Fruit fly (Drosophila melanogaster) whole organism, embryonic: ENCODE results near the gene CG45428.

Source experiments
- CG10267 ChIP-seq: fragments of 200-800 bp; sonication (Bioruptor generic); optimal IDR thresholded peaks from 2 replicates; lab custom pipeline; 2018; ENCODE audit warnings: missing biosample characterization, mild to moderate bottlenecking, missing genetic modification characterization, moderate library complexity
- CG10462 ChIP-seq: fragments of 200-800 bp; sonication (Bioruptor generic); optimal IDR thresholded peaks from 2 replicates; lab custom pipeline; 2016; ENCODE audit warnings: missing biosample characterization, missing genetic modification characterization
- CG15479 ChIP-seq: fragments of 200-800 bp; sonication (Bioruptor generic); optimal IDR thresholded peaks from 3 replicates; lab custom pipeline; 2019; ENCODE audit warnings: missing biosample characterization, mild to moderate bottlenecking, missing genetic modification characterization, moderate library complexity
- CG15514 ChIP-seq: fragments of 200-800 bp; sonication (Bioruptor generic); optimal IDR thresholded peaks from 3 replicates; lab custom pipeline; 2017; ENCODE audit warnings: missing biosample characterization, missing genetic modification characterization, mild to moderate bottlenecking, moderate library complexity, missing genetic modification reagents
- CG17328 ChIP-seq: fragments of 200-800 bp; sonication (Bioruptor generic); IDR thresholded peaks from 2 replicates; pipeline ENCODE4 v1.3.6; 2022; ENCODE audit warnings: missing biosample characterization, missing genetic modification characterization
- CG17361 ChIP-seq: fragments of 200-800 bp; sonication (Bioruptor generic); IDR thresholded peaks from 3 replicates; pipeline ENCODE4 v1.3.6; 2022; ENCODE audit warnings: missing biosample characterization, missing genetic modification characterization
- CG17912 ChIP-seq: fragments of 200-800 bp; sonication (Bioruptor generic); optimal IDR thresholded peaks from 2 replicates; lab custom pipeline; 2018; ENCODE audit warnings: missing biosample characterization, mild to moderate bottlenecking, missing genetic modification characterization
- CG30020 ChIP-seq: fragments of 200-800 bp; optimal IDR thresholded peaks from 2 replicates; lab custom pipeline; 2019; ENCODE audit warnings: missing biosample characterization, mild to moderate bottlenecking, missing genetic modification characterization, moderate library complexity
- CG5180 ChIP-seq: fragments of 200-800 bp; sonication (Bioruptor generic); optimal IDR thresholded peaks from 3 replicates; lab custom pipeline; 2017; ENCODE audit warnings: missing biosample characterization, missing genetic modification characterization, mild to moderate bottlenecking, moderate library complexity, missing genetic modification reagents
- CG6791 ChIP-seq: fragments of 200-800 bp; sonication (Bioruptor generic); IDR thresholded peaks from 3 replicates; pipeline ENCODE4 v1.3.6; 2022; ENCODE audit warnings: missing biosample characterization, missing genetic modification characterization; ENCODE audit not compliant: partially characterized antibody
- CG7357 ChIP-seq: fragments of 200-800 bp; sonication (Bioruptor generic); IDR thresholded peaks from 3 replicates; pipeline ENCODE4 v1.3.6; 2022; ENCODE audit warnings: missing biosample characterization, missing genetic modification characterization
- CG9215 ChIP-seq: fragments of 200-800 bp; sonication (Bioruptor generic); IDR thresholded peaks from 2 replicates; pipeline ENCODE4 v1.3.6; 2022; ENCODE audit warnings: missing biosample characterization, missing genetic modification characterization
- CG9609 ChIP-seq: fragments of 200-800 bp; sonication (Bioruptor generic); optimal IDR thresholded peaks from 3 replicates; lab custom pipeline; 2016; ENCODE audit warnings: missing biosample characterization, missing genetic modification characterization
- Dp ChIP-seq: fragments of 200-800 bp; sonication (Bioruptor generic); optimal IDR thresholded peaks from 2 replicates; lab custom pipeline; 2018; ENCODE audit warnings: missing biosample characterization, mild to moderate bottlenecking, missing genetic modification characterization, moderate library complexity
- E2f2 ChIP-seq: fragments of 200-800 bp; sonication (Bioruptor generic); IDR thresholded peaks from 2 replicates; pipeline ENCODE4 v1.3.6; 2022; ENCODE audit warnings: missing biosample characterization, missing genetic modification characterization
- ERR ChIP-seq: fragments of 200-800 bp; sonication (Bioruptor generic); optimal IDR thresholded peaks from 2 replicates; lab custom pipeline; 2016; ENCODE audit warnings: missing biosample characterization, missing genetic modification characterization
- Fer3 ChIP-seq: fragments of 200-800 bp; sonication (Bioruptor generic); optimal IDR thresholded peaks from 2 replicates; lab custom pipeline; 2018; ENCODE audit warnings: missing biosample characterization, mild to moderate bottlenecking, missing genetic modification characterization, moderate library complexity
- HLH54F ChIP-seq: fragments of 200-800 bp; sonication (Bioruptor generic); optimal IDR thresholded peaks from 3 replicates; lab custom pipeline; 2016; ENCODE audit warnings: missing biosample characterization, missing genetic modification characterization
- HmgZ ChIP-seq: fragments of 200-800 bp; sonication (Bioruptor generic); optimal IDR thresholded peaks from 2 replicates; lab custom pipeline; 2018; ENCODE audit warnings: missing biosample characterization, mild to moderate bottlenecking, missing genetic modification characterization
- Kr ChIP-seq: fragments of 200-800 bp; sonication (Bioruptor generic); optimal IDR thresholded peaks from 2 replicates; lab custom pipeline; 2017; ENCODE audit warnings: missing biosample characterization, mild to moderate bottlenecking, missing genetic modification characterization
- MBD-R2 ChIP-seq: fragments of 200-800 bp; sonication (Bioruptor generic); IDR thresholded peaks from 2 replicates; pipeline ENCODE4 v1.3.6; 2022; ENCODE audit warnings: missing biosample characterization, missing genetic modification characterization
- Oaz ChIP-seq: fragments of 200-800 bp; sonication (Bioruptor generic); IDR thresholded peaks from 2 replicates; pipeline ENCODE4 v1.3.6; 2022; ENCODE audit warnings: missing biosample characterization, missing genetic modification characterization
- Pdp1 ChIP-seq, 2 experiments: fragments of 200-800 bp; sonication (Bioruptor generic); optimal IDR thresholded peaks; 3 replicates each; lab custom pipeline; 2016; ENCODE audit warnings: missing biosample characterization in 2 of 2, missing genetic modification characterization in 2 of 2, mild to moderate bottlenecking in 1 of 2, moderate library complexity in 1 of 2
- Ptx1 ChIP-seq: fragments of 200-800 bp; sonication (Bioruptor generic); IDR thresholded peaks from 2 replicates; pipeline ENCODE4 v1.3.6; 2022; ENCODE audit warnings: missing biosample characterization, missing genetic modification characterization
- Sox102F ChIP-seq: fragments of 200-800 bp; sonication (Bioruptor generic); optimal IDR thresholded peaks from 2 replicates; lab custom pipeline; 2018; ENCODE audit warnings: missing biosample characterization, mild to moderate bottlenecking, missing genetic modification characterization, moderate library complexity
- Ssrp ChIP-seq: fragments of 200-800 bp; sonication (Bioruptor generic); optimal IDR thresholded peaks from 2 replicates; lab custom pipeline; 2018; ENCODE audit warnings: missing biosample characterization, mild to moderate bottlenecking, missing genetic modification characterization, moderate library complexity
- TFAM ChIP-seq: fragments of 200-800 bp; sonication (Bioruptor generic); optimal IDR thresholded peaks from 2 replicates; lab custom pipeline; 2017; ENCODE audit warnings: missing biosample characterization, missing genetic modification characterization, inconsistent platforms
- Taf1 ChIP-seq: fragments of 200-800 bp; sonication (Bioruptor generic); IDR thresholded peaks from 2 replicates; pipeline ENCODE4 v1.3.6; 2022; ENCODE audit warnings: missing biosample characterization, missing genetic modification characterization
- ap ChIP-seq: fragments of 200-800 bp; sonication (Bioruptor generic); IDR thresholded peaks from 2 replicates; pipeline ENCODE4 v1.3.6; 2022; ENCODE audit warnings: missing biosample characterization, missing genetic modification characterization
- bsh ChIP-seq, 2 experiments: fragments of 200-800 bp; sonication (Bioruptor generic); optimal IDR thresholded peaks; 2 replicates each; lab custom pipeline; 2017 to 2018; ENCODE audit warnings: mild to moderate bottlenecking in 2 of 2, missing biosample characterization in 2 of 2, missing genetic modification characterization in 2 of 2, moderate library complexity in 1 of 2
- cg ChIP-seq: fragments of 200-800 bp; sonication (Bioruptor generic); optimal IDR thresholded peaks from 3 replicates; lab custom pipeline; 2019; ENCODE audit warnings: missing biosample characterization, mild to moderate bottlenecking, missing genetic modification characterization, moderate library complexity
- crol ChIP-seq: fragments of 200-800 bp; sonication (Bioruptor generic); IDR thresholded peaks from 2 replicates; pipeline ENCODE4 v1.3.6; 2022; ENCODE audit warnings: missing biosample characterization, missing genetic modification characterization
- en ChIP-seq: fragments of 200-800 bp; sonication (Bioruptor generic); optimal IDR thresholded peaks from 2 replicates; lab custom pipeline; 2016; ENCODE audit warnings: missing biosample characterization, missing genetic modification characterization
- exex ChIP-seq: fragments of 200-800 bp; sonication (Bioruptor generic); optimal IDR thresholded peaks from 4 replicates; lab custom pipeline; 2018; ENCODE audit warnings: missing biosample characterization, mild to moderate bottlenecking, missing genetic modification characterization, moderate library complexity
- fd64A ChIP-seq: fragments of 200-800 bp; sonication (Bioruptor generic); optimal IDR thresholded peaks from 3 replicates; lab custom pipeline; 2018; ENCODE audit warnings: missing biosample characterization, mild to moderate bottlenecking, missing genetic modification characterization
- fu2 ChIP-seq: fragments of 200-800 bp; sonication (Bioruptor generic); optimal IDR thresholded peaks from 2 replicates; lab custom pipeline; 2016; ENCODE audit warnings: missing biosample characterization, missing genetic modification characterization
- gce ChIP-seq: fragments of 200-800 bp; sonication (Bioruptor generic); IDR thresholded peaks from 3 replicates; pipeline ENCODE4 v1.3.6; 2022; ENCODE audit warnings: missing biosample characterization, missing genetic modification characterization
- gsb ChIP-seq: fragments of 200-800 bp; sonication (Bioruptor generic); IDR thresholded peaks from 2 replicates; pipeline ENCODE4 v1.3.6; 2022; ENCODE audit warnings: missing biosample characterization, missing genetic modification characterization
- inv ChIP-seq: fragments of 200-800 bp; sonication (Bioruptor generic); IDR thresholded peaks from 2 replicates; pipeline ENCODE4 v1.3.6; 2022; ENCODE audit warnings: missing biosample characterization, missing genetic modification characterization; ENCODE audit not compliant: partially characterized antibody
- nau ChIP-seq: fragments of 200-800 bp; sonication (Bioruptor generic); optimal IDR thresholded peaks from 3 replicates; lab custom pipeline; 2017; ENCODE audit warnings: missing biosample characterization, mild to moderate bottlenecking, missing genetic modification characterization, missing genetic modification reagents
- peb ChIP-seq: fragments of 200-800 bp; sonication (Bioruptor generic); IDR thresholded peaks from 2 replicates; pipeline ENCODE4 v1.3.6; 2022; ENCODE audit warnings: missing biosample characterization, missing genetic modification characterization
- sisA ChIP-seq: fragments of 200-800 bp; sonication (Bioruptor generic); IDR thresholded peaks from 2 replicates; pipeline ENCODE4 v1.3.6; 2022; ENCODE audit warnings: missing biosample characterization, missing genetic modification characterization
- ssp ChIP-seq: fragments of 200-800 bp; sonication (Bioruptor generic); IDR thresholded peaks from 2 replicates; pipeline ENCODE4 v1.3.6; 2022; ENCODE audit warnings: missing biosample characterization, missing genetic modification characterization
- sug ChIP-seq: fragments of 200-800 bp; optimal IDR thresholded peaks from 2 replicates; lab custom pipeline; 2019; ENCODE audit warnings: missing biosample characterization, mild to moderate bottlenecking, missing genetic modification characterization, moderate library complexity
- tgo ChIP-seq: fragments of 200-800 bp; sonication (Bioruptor generic); IDR thresholded peaks from 3 replicates; pipeline ENCODE4 v1.3.6; 2022; ENCODE audit warnings: missing biosample characterization, missing genetic modification characterization
- tio ChIP-seq: fragments of 200-800 bp; sonication (Bioruptor generic); optimal IDR thresholded peaks from 2 replicates; lab custom pipeline; 2017; ENCODE audit warnings: missing biosample characterization, missing genetic modification characterization, inconsistent platforms
- toy ChIP-seq: fragments of 200-800 bp; sonication (Bioruptor generic); IDR thresholded peaks from 2 replicates; pipeline ENCODE4 v1.3.6; 2022; ENCODE audit warnings: missing biosample characterization, missing genetic modification characterization
- vvl ChIP-seq: fragments of 200-800 bp; sonication (Bioruptor generic); IDR thresholded peaks from 2 replicates; pipeline ENCODE4 v1.3.6; 2022; ENCODE audit warnings: missing biosample characterization, missing genetic modification characterization
- zf30C ChIP-seq: fragments of 200-800 bp; sonication (Bioruptor generic); optimal IDR thresholded peaks from 3 replicates; lab custom pipeline; 2018; ENCODE audit warnings: missing biosample characterization, mild to moderate bottlenecking, missing genetic modification characterization
- zfh1 ChIP-seq: fragments of 200-800 bp; sonication (Bioruptor generic); IDR thresholded peaks from 3 replicates; pipeline ENCODE4 v1.3.6; 2022; ENCODE audit warnings: missing biosample characterization, missing genetic modification characterization

The CG45428 gene

DNA sequence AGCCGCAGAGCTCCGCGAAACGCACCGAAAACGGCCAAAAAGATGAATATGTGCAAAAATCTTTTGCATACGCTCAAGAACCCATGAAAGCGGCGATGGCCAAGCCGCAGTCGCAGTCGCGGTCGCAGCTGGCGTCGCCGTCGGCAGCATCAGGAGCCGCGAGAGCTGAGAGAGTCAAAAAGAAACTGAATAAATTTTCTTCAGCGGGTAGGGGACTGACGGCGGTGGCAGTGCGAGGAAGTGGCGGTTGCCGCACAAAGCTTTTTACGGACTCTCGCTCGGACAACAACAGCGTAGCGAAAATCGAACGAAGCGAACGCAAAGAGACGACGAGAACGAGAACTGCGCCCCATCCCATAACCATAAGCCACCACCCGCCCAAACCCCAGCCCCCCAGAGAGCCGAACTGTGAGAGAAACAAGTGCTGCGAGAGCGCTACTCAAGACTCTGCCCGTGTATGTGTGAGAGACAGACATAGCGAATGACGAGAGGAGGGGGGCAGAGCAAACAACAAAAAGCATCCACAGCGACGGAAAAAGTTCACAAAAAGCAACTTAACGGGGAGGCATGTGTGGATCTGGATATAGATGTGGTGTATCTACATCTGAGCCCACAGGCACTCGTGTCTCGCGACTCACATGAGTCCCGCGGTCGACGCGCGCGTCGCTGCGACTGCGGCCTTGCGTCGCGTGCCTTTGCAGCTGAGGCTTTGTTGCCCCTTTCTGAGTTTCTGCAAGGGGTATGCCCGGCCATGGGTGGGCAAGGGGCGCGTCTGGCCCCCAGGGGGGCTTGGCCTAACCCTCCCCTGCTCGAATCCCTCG, 1.5 kb downstream of the CG45428 start, which contains the start of gene jim (continued):
- TF ChIP-seq CG9609: no peak
- 0 out of 2 replicates have a peak, but pooled peaks have one; percentile 6 for TF ChIP-seq MBD-R2 (GFP tag; lab: Robert Waterston, UW)
- peak; percentile 0 for TF ChIP-seq ERR
- peak; percentile 97 for TF ChIP-seq crol (GFP tag; lab: Robert Waterston, UW)
- TF ChIP-seq CG10267 (tag; lab: Kevin White, UChicago): no peak
- TF ChIP-seq CG17361: no peak
- peak; percentile 78 for TF ChIP-seq sug
- TF ChIP-seq E2f2 (GFP tag; lab: Robert Waterston, UW): no peak
- TF ChIP-seq cg: peak; percentile 88
- TF ChIP-seq HLH54F (GFP tag; lab: Kevin White, UChicago): no peak
- TF ChIP-seq CG17912 (GFP tag; lab: Kevin White, UChicago): no peak
- no peak for TF ChIP-seq sisA
- TF ChIP-seq exex: no peak
- TF ChIP-seq Ssrp: no peak
- no peak for TF ChIP-seq fu2
- no peak for TF ChIP-seq TFAM (GFP tag; lab: Kevin White, UChicago)
- TF ChIP-seq gce (GFP tag; lab: Robert Waterston, UW): no peak
- no peak for TF ChIP-seq CG7357 (GFP tag; lab: Robert Waterston, UW)
- no peak for TF ChIP-seq CG6791 (GFP tag; lab: Robert Waterston, UW)
- no peak for TF ChIP-seq CG9215 (GFP tag; lab: Robert Waterston, UW)
- no peak for TF ChIP-seq Kr (GFP tag; lab: Kevin White, UChicago)
- TF ChIP-seq Sox102F: no peak
- no peak for TF ChIP-seq zfh1
- TF ChIP-seq zf30C (GFP tag; lab: Kevin White, UChicago): no peak
- 0 out of 2 replicates have a peak, but pooled peaks have one; percentile 19 for TF ChIP-seq gsb (GFP tag; lab: Robert Waterston, UW)
- TF ChIP-seq fd64A (GFP tag; lab: Kevin White, UChicago): no peak
- no peak for TF ChIP-seq ap
- peak in 1 of 2 experiments; percentile 11 for TF ChIP-seq Pdp1 (GFP tag; optimal IDR thresholded peaks at IDR 0.05; lab: Kevin White, UChicago)
- no peak for TF ChIP-seq CG30020 (tag; lab: Kevin White, UChicago)
- no peak for TF ChIP-seq toy (GFP tag; lab: Robert Waterston, UW)
- TF ChIP-seq Taf1 (GFP tag; lab: Robert Waterston, UW): no peak
- TF ChIP-seq vvl (GFP tag; lab: Robert Waterston, UW): peak; percentile 71
- TF ChIP-seq en (GFP tag; lab: Kevin White, UChicago): no peak
- no peak for TF ChIP-seq peb (GFP tag; lab: Robert Waterston, UW)
- TF ChIP-seq CG10462 (GFP tag; lab: Kevin White, UChicago): no peak
- no peak for TF ChIP-seq CG15479 (GFP tag; lab: Kevin White, UChicago)
- TF ChIP-seq CG15514 (GFP tag; lab: Kevin White, UChicago): peak; percentile 25
- peak in 1 of 2 experiments; percentile 63 for TF ChIP-seq bsh (GFP tag; optimal IDR thresholded peaks at IDR 0.05; lab: Kevin White, UChicago)
- TF ChIP-seq tgo (GFP tag; lab: Robert Waterston, UW): no peak
- no peak for TF ChIP-seq Ptx1 (GFP tag; lab: Robert Waterston, UW)
- TF ChIP-seq HmgZ (tag; lab: Kevin White, UChicago): no peak
- no peak for TF ChIP-seq Fer3 (tag; lab: Kevin White, UChicago)
- TF ChIP-seq Oaz: no peak
- TF ChIP-seq inv: no peak
- TF ChIP-seq CG17328 (GFP tag; lab: Robert Waterston, UW): no peak
- no peak for TF ChIP-seq tio
- no peak for TF ChIP-seq ssp
- TF ChIP-seq CG5180 (GFP tag; lab: Kevin White, UChicago): no peak
- TF ChIP-seq nau (GFP tag; lab: Kevin White, UChicago): peak; percentile 25
- TF ChIP-seq Dp (GFP tag; lab: Kevin White, UChicago): no peak
